Fruit fly (Drosophila melanogaster): ENCODE data around the gene Cph.

Gene Cph

DNA sequence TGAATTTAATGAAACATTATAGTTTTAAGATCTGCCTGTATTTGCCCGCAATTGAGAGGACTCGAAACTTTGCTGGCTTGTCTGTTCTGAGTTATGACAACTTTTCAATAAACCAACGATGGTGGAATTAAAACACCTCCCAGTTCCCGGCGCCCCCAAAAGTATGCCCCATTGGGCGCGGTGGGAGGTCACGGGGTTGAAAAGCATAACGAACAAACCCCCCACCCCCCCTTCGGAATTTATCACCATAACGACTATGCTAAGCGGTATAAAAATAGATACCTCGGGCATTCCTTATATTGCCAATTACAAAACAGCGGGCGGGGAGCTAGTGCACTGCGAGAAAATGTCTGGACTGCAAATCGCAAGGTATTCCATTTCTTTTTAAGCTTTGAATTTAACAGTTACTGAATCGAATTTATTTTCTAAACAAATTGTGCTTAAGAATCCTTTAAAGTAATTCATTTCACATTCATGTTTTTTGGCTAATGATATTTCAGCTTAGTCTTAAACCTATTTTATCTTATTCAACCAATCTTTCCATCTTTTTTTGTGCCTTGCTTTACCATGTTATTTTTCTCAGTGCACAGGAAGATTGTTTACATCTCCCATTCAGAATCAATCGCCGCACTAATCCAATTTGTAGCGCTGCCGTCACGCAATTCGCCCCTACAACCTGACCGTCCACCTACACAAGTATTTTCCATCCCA lies 36.1 kb upstream of the Cph start (continued):
- TF ChIP-seq chn (GFP tag; optimal IDR thresholded peaks at IDR 0.05) (peak; percentile 78), PHDP (tag; optimal IDR thresholded peaks at IDR 0.05) (peak; percentile 90), Dip2 (GFP tag; IDR thresholded peaks at IDR 0.05) (no peak), NFAT (GFP tag; IDR thresholded peaks at IDR 0.05) (no peak; the same call in 1 of the 2 replicates), E2f1 (GFP tag; IDR thresholded peaks at IDR 0.05) (peak; percentile 65), fd102C (GFP tag; optimal IDR thresholded peaks at IDR 0.05) (no peak), CG10267 (tag; optimal IDR thresholded peaks at IDR 0.05) (peak; percentile 76), CG1233 (GFP tag; optimal IDR thresholded peaks at IDR 0.05) (peak; percentile 64), CG3995 (GFP tag; optimal IDR thresholded peaks at IDR 0.05) (no peak), Max (GFP tag; optimal IDR thresholded peaks at IDR 0.05) (peak; percentile 8), Optix (GFP tag; IDR thresholded peaks at IDR 0.05) (no peak), slou (GFP tag; optimal IDR thresholded peaks at IDR 0.05) (peak; percentile 82), CG15269 (tag; optimal IDR thresholded peaks at IDR 0.05) (peak; percentile 92), H15 (GFP tag; IDR thresholded peaks at IDR 0.05) (peak; percentile 58; the same call in 1 of the 3 replicates), CG6175 (GFP tag; IDR thresholded peaks at IDR 0.05) (no peak), tio (GFP tag; optimal IDR thresholded peaks at IDR 0.05) (no peak), Dek (tag; optimal IDR thresholded peaks at IDR 0.05) (peak; percentile 83), CG2202 (tag; optimal IDR thresholded peaks at IDR 0.05) (peak; percentile 75), nmo (GFP tag; optimal IDR thresholded peaks at IDR 0.05) (peak; percentile 95), dm (GFP tag; optimal IDR thresholded peaks at IDR 0.05) (peak; percentile 79), Sox100B (GFP tag; optimal IDR thresholded peaks at IDR 0.05) (peak; percentile 85), Dp (GFP tag; optimal IDR thresholded peaks at IDR 0.05) (no peak), CG2889 (GFP tag; IDR thresholded peaks at IDR 0.05) (peak; percentile 79), CG2712 (tag; optimal IDR thresholded peaks at IDR 0.05) (peak; percentile 85), CG18599 (GFP tag; optimal IDR thresholded peaks at IDR 0.05) (peak; percentile 86), CG10543 (GFP tag; optimal IDR thresholded peaks at IDR 0.05) (peak; percentile 73), CG30020 (tag; optimal IDR thresholded peaks at IDR 0.05) (no peak), Awh (GFP tag; IDR thresholded peaks at IDR 0.05) (peak; percentile 69; the same call in 1 of the 2 replicates), CG17802 (tag; optimal IDR thresholded peaks at IDR 0.05) (peak; percentile 9), CG5953 (GFP tag; IDR thresholded peaks at IDR 0.05) (peak; percentile 44; the same call in 1 of the 2 replicates), CG12659 (GFP tag; optimal IDR thresholded peaks at IDR 0.05) (peak; percentile 92), CG2875 (GFP tag; optimal IDR thresholded peaks at IDR 0.05) (peak; percentile 77), twi (tag; optimal IDR thresholded peaks at IDR 0.05) (peak; percentile 74), pzg (GFP tag; optimal IDR thresholded peaks at IDR 0.05) (no peak), ab (GFP tag; optimal IDR thresholded peaks at IDR 0.05) (peak; percentile 56), CG9817 (tag; optimal IDR thresholded peaks at IDR 0.05) (peak; percentile 89), CG12391 (tag; optimal IDR thresholded peaks at IDR 0.05) (peak; percentile 94), crp (GFP tag; optimal IDR thresholded peaks at IDR 0.05) (peak in 1 of 2 experiments; percentile 43), kah (GFP tag; optimal IDR thresholded peaks at IDR 0.05) (peak; percentile 44), Spps (tag; optimal IDR thresholded peaks at IDR 0.05) (peak; percentile 64), Hr51 (GFP tag; optimal IDR thresholded peaks at IDR 0.05) (peak; percentile 75 to 92), CG11398 (GFP tag; optimal IDR thresholded peaks at IDR 0.05) (peak; percentile 61), CG8388 (GFP tag; optimal IDR thresholded peaks at IDR 0.05) (peak; percentile 70), Gsc (GFP tag; IDR thresholded peaks at IDR 0.05) (no peak), scrt (GFP tag; optimal IDR thresholded peaks at IDR 0.05) (peak; percentile 66), CG9932 (GFP tag; IDR thresholded peaks at IDR 0.05) (peak; percentile 70), esg (GFP tag; conservative IDR thresholded peaks at IDR 0.05) (peak; percentile 77), CG6791 (GFP tag; IDR thresholded peaks at IDR 0.05; ENCODE audit: partially characterized antibody) (no peak)
